Worm (Caenorhabditis elegans): ENCODE data around the gene nas-28.
A peak's percentile ranks its signal among the peaks of the same experiment; 100 is the strongest.

nas-28 gene

ce11 chrIII:6198378-6199234 lies 15.6 kb upstream of the nas-28 start, which contains the start of the genes C23G10.7 and rpn-2:
TSS of gene C23G10.7 (minus strand) at chrIII:6198414.
TSS of gene rpn-2 (plus strand) at chrIII:6199184.
- TF ChIP-seq unc-120 (tag; optimal IDR thresholded peaks at IDR 0.05; ENCODE audit: poor library complexity, severe bottlenecking) (peak; percentile 23), ces-1 (GFP tag; optimal IDR thresholded peaks at IDR 0.05) (no peak), lsy-2 (tag; optimal IDR thresholded peaks at IDR 0.05) (peak; percentile 49), mep-1 (tag; optimal IDR thresholded peaks at IDR 0.05) (peak; percentile 34)

DNA sequence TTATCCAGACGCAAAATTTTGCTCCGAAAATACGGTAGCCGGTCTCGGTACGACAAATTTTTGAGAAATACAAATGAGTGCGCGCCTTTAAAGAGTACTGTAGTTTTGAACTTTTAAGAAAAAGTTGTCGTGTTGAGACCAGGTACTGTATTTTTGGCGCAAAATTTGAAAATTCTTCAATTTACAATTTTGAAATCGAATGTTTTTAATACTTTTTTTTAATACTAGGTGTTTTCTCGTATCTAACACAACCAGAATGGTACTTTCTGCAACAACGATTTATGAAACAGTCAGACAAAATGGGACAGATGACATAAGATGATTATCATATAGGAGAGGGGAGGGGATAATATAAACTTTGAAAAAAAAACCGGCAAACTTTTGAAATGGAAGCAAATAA lies 12.7 kb upstream of the nas-28 start:
- TF ChIP-seq unc-120 (tag; optimal IDR thresholded peaks at IDR 0.05; ENCODE audit: poor library complexity, severe bottlenecking) = no peak
- no peak for TF ChIP-seq ztf-11 (tag; optimal IDR thresholded peaks at IDR 0.05)
- TF ChIP-seq nhr-12 (tag; optimal IDR thresholded peaks at IDR 0.05) = no peak
- no peak for TF ChIP-seq cnd-1 (tag; optimal IDR thresholded peaks at IDR 0.05)
- no peak for TF ChIP-seq ham-2 (GFP tag; optimal IDR thresholded peaks at IDR 0.05)
- TF ChIP-seq mls-2 (tag; optimal IDR thresholded peaks at IDR 0.05) = no peak
- TF ChIP-seq zip-8 (tag; optimal IDR thresholded peaks at IDR 0.05) = no peak
- TF ChIP-seq mab-5 (tag; optimal IDR thresholded peaks at IDR 0.05) = no peak
- TF ChIP-seq snpc-4 (tag; optimal IDR thresholded peaks at IDR 0.05) = no peak
- TF ChIP-seq nhr-28 (tag; optimal IDR thresholded peaks at IDR 0.05) = no peak
- no peak for TF ChIP-seq mep-1 (tag; optimal IDR thresholded peaks at IDR 0.05)
- no peak for TF ChIP-seq ces-1 (GFP tag; optimal IDR thresholded peaks at IDR 0.05)
- TF ChIP-seq pha-4 (tag; optimal IDR thresholded peaks at IDR 0.05) = no peak
- TF ChIP-seq sem-2 (GFP tag; optimal IDR thresholded peaks at IDR 0.05) = no peak
- TF ChIP-seq blmp-1 (tag; optimal IDR thresholded peaks at IDR 0.05) = no peak
- TF ChIP-seq nhr-2 (tag; optimal IDR thresholded peaks at IDR 0.05) = no peak
- no peak for TF ChIP-seq ceh-39 (tag; optimal IDR thresholded peaks at IDR 0.05)
- TF ChIP-seq hlh-1 (tag; optimal IDR thresholded peaks at IDR 0.05) = no peak

DNA sequence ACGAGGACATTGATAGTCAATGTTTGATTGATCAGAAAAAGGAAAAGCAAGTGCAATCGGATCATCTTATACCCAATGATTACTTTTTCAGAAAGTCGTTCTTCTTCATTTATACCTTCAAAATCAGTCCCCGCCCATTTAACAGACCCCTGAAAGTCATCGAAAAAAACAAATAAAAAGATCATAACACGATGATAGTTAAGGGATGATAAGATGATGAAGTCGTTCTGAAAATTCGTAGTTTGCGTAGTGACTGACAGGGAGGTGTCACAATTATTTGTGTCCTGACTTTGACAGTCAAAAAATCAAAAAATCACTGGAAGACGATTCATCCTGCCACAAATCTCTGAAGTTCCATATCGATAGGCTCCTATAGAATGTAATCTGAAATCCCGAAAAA lies 11.5 kb upstream of the nas-28 start, which contains the start of gene ugt-66:
Gene ugt-66 (minus strand): TSS at position 101 of the 400 bp plus-strand sequence.
- no peak for TF ChIP-seq ceh-39 (tag; optimal IDR thresholded peaks at IDR 0.05)
- no peak for TF ChIP-seq tbx-8 (GFP tag; optimal IDR thresholded peaks at IDR 0.05)
- no peak for TF ChIP-seq unc-120 (tag; optimal IDR thresholded peaks at IDR 0.05; ENCODE audit: poor library complexity, severe bottlenecking)
- no peak for TF ChIP-seq ces-1 (GFP tag; optimal IDR thresholded peaks at IDR 0.05)
- no peak for TF ChIP-seq elt-1 (tag; optimal IDR thresholded peaks at IDR 0.05; ENCODE audit: borderline replicate concordance, insufficient read depth)
- TF ChIP-seq mep-1 (tag; optimal IDR thresholded peaks at IDR 0.05) = no peak
- no peak for TF ChIP-seq nhr-12 (tag; optimal IDR thresholded peaks at IDR 0.05)
- no peak for TF ChIP-seq cnd-1 (tag; optimal IDR thresholded peaks at IDR 0.05)
- TF ChIP-seq bed-3 (GFP tag; optimal IDR thresholded peaks at IDR 0.05) = no peak

DNA sequence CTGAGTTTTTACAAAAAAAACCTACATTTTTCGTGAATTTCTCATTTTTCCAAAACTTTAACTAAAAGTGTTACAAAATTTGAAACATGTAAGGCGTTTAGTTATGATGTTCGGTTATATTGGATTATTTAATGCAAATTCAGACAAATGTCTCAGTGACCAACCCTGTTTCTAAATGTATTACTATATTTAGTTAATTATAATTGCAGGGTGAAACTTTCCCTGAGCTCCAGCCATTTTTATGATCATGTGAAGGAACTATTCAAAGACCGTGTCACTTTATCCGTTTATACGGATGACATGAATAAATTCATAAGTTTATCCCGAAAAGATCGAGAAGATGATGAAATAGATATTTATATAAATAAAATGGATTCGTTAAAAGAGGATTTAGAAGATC lies 7.8 kb upstream of the nas-28 start, which contains the start of gene C23G10.5:
Gene C23G10.5 (plus strand): TSS at position 301 of the 400 bp plus-strand sequence.
- TF ChIP-seq elt-1 (tag; optimal IDR thresholded peaks at IDR 0.05; ENCODE audit: borderline replicate concordance, insufficient read depth) = peak; percentile 48
- no peak for TF ChIP-seq unc-62 (GFP tag; optimal IDR thresholded peaks at IDR 0.05)
- no peak for TF ChIP-seq cnd-1 (tag; optimal IDR thresholded peaks at IDR 0.05)
- TF ChIP-seq unc-39 (tag; optimal IDR thresholded peaks at IDR 0.05) = no peak
- no peak for TF ChIP-seq hlh-1 (tag; optimal IDR thresholded peaks at IDR 0.05)

ce11 chrIII:6180294-6180693 lies 2.7 kb downstream of the nas-28 start:
- TF ChIP-seq ceh-43 (GFP tag; optimal IDR thresholded peaks at IDR 0.05) (no peak), lin-13 (tag; optimal IDR thresholded peaks at IDR 0.05) (no peak), lin-32 (GFP tag; optimal IDR thresholded peaks at IDR 0.05) (no peak), snpc-4 (tag; optimal IDR thresholded peaks at IDR 0.05) (no peak), sptf-1 (tag; optimal IDR thresholded peaks at IDR 0.05) (no peak), mep-1 (tag; optimal IDR thresholded peaks at IDR 0.05) (no peak), ceh-39 (tag; optimal IDR thresholded peaks at IDR 0.05) (no peak), nhr-2 (tag; optimal IDR thresholded peaks at IDR 0.05) (no peak), lsy-2 (tag; optimal IDR thresholded peaks at IDR 0.05) (no peak), mls-2 (tag; optimal IDR thresholded peaks at IDR 0.05) (no peak), cnd-1 (tag; optimal IDR thresholded peaks at IDR 0.05) (no peak), bed-3 (GFP tag; optimal IDR thresholded peaks at IDR 0.05) (no peak)

All from whole organism, mixed stage, embryonic.